Fruit fly (Drosophila melanogaster) whole organism, adult: ENCODE data around the gene CG6503.
A peak's percentile ranks its signal among the peaks of the same experiment; 100 is the strongest.

Experiments used
- CG14711 ChIP-seq: fragments of 200-800 bp; sonication (Bioruptor generic); optimal IDR thresholded peaks from 2 replicates; lab custom pipeline; 2018; ENCODE audit warnings: missing biosample characterization, mild to moderate bottlenecking, missing genetic modification characterization, moderate library complexity
- CG1620 ChIP-seq: fragments of 200-800 bp; sonication (Bioruptor generic); optimal IDR thresholded peaks from 2 replicates; lab custom pipeline; 2016; ENCODE audit warnings: missing biosample characterization, missing genetic modification characterization
- CG33017 ChIP-seq: fragments of 200-800 bp; sonication (Bioruptor generic); optimal IDR thresholded peaks from 2 replicates; lab custom pipeline; 2018; ENCODE audit warnings: missing biosample characterization, mild to moderate bottlenecking, missing genetic modification characterization, moderate library complexity
- CG7045 ChIP-seq: fragments of 200-800 bp; sonication (Bioruptor generic); optimal IDR thresholded peaks from 2 replicates; lab custom pipeline; 2017; ENCODE audit warnings: missing biosample characterization, mild to moderate bottlenecking, missing genetic modification characterization
- CG7101 ChIP-seq: fragments of 200-800 bp; sonication (Bioruptor generic); optimal IDR thresholded peaks from 2 replicates; lab custom pipeline; 2018; ENCODE audit warnings: missing biosample characterization, mild to moderate bottlenecking, missing genetic modification characterization, moderate library complexity
- Crg-1 ChIP-seq: fragments of 200-800 bp; sonication (Bioruptor generic); optimal IDR thresholded peaks from 2 replicates; lab custom pipeline; 2016; ENCODE audit warnings: missing biosample characterization, missing genetic modification characterization
- cic ChIP-seq: fragments of 200-800 bp; sonication (Bioruptor generic); optimal IDR thresholded peaks from 2 replicates; lab custom pipeline; 2017; ENCODE audit warnings: missing biosample characterization, mild to moderate bottlenecking, missing genetic modification characterization, moderate library complexity
- cnc ChIP-seq, 2 experiments: fragments of >200 bp; optimal IDR thresholded peaks; 2 replicates each; lab custom pipeline; 2017
- kay ChIP-seq: fragments of 200-800 bp; sonication (Bioruptor generic); peaks from one replicate; lab custom pipeline; 2016; ENCODE audit warnings: missing biosample characterization, missing genetic modification characterization, borderline replicate concordance
- ovo ChIP-seq: fragments of 200-800 bp; sonication (Bioruptor generic); optimal IDR thresholded peaks from 2 replicates; lab custom pipeline; 2016; ENCODE audit warnings: missing biosample characterization, missing genetic modification characterization
- pad ChIP-seq: fragments of 200-800 bp; sonication (Bioruptor generic); optimal IDR thresholded peaks from 3 replicates; lab custom pipeline; 2017; ENCODE audit warnings: missing biosample characterization, missing genetic modification characterization, mild to moderate bottlenecking, moderate library complexity, missing genetic modification reagents

DNA sequence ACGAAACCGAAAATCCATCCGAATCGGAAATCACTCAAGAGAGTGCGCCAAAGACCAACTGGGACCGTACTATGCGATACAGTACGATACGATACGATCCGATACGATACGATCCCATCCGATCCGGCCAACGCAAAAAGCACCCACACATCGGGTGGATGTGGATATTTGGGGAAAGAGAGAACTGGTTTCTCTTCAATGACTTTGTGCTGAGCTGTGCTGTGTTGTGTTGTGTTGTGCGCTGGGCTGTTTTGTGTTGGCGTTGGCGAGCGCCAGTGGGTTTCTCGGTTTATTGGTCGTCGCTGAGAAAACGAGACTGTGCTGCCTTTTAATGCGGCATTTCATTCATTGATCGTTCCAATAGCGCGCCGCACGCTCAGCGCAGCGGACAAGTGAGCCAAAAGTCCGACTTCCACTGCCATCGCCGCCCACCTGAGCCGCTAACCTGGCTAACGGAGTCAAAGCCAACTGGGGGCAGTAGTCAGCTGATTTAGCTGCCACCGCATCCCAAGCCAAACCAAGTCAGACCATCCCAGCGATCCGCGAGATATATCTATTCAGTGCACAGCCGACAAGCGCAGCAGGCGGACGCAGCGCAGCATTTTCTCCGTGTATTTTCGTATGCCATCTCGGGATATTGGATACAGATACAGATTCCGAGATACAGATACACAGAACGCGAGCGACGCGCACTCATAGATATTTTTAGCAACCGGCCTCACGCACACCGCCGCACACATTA is 15.7 kb upstream of the CG6503 start, which contains the start of gene tx:
- no peak for TF ChIP-seq cnc (optimal IDR thresholded peaks at IDR 0.05; lab: Kevin White, UChicago)
- no peak for TF ChIP-seq CG7045 (GFP tag; lab: Kevin White, UChicago)
- TF ChIP-seq CG7101 (tag; lab: Kevin White, UChicago), result no peak
- peak; percentile 46 for TF ChIP-seq ovo (GFP tag; lab: Kevin White, UChicago)
- TF ChIP-seq CG1620, result no peak
- no peak for TF ChIP-seq pad (GFP tag; lab: Kevin White, UChicago)
- no peak for TF ChIP-seq CG14711
- no peak for TF ChIP-seq kay (GFP tag; lab: Kevin White, UChicago)
- TF ChIP-seq CG33017 (tag; lab: Kevin White, UChicago), result no peak
- TF ChIP-seq Crg-1, result no peak
- peak; percentile 35 for TF ChIP-seq cic (GFP tag; lab: Kevin White, UChicago)
